Worm (Caenorhabditis elegans): Measurements from ENCODE around the gene slcr-46.3.

DNA sequence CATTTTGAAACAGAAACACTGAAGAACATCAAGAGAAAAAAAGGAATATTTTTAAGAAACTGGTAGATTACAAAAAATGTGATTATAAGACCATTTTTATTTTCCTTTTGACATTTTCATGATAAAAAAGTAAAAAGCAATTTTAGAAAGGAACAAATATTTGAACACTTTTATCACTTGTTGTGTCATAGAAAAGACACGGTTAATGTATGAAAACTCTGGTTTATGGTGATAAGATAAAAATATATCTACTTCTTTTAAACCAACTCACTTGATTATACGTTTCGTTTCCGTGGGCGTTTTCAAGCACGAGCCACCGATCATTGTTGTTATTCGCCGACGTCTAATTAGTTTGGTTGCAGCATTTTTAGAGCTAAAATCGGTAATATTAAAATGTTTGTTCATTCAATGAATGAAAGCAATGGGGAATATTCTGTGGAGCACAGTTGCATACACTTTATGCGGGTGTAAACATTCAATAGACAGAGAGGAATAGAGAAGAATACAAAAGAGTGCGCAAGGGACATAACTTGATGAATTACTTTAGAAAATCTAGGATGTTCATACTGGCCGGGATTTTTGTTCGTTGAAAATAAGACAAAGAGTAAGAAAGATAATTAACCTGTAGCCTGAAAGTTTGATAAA is 50.6 kb downstream of the slcr-46.3 start, which contains the start of gene sulp-8:
- no peak for TF ChIP-seq pqm-1 (tag; optimal IDR thresholded peaks at IDR 0.05)
- TF ChIP-seq egl-27 (tag; optimal IDR thresholded peaks at IDR 0.05), result no peak
